Worm (Caenorhabditis elegans) whole organism, L4/young adult: ENCODE measurements around the gene tbb-1.

Experiments used
- W03F9.2 ChIP-seq: fragments of 150-350 bp; optimal IDR thresholded peaks from 2 replicates; lab custom pipeline; 2014; ENCODE audit warnings: missing biosample characterization, missing genetic modification characterization
- dao-5 ChIP-seq: sonication (generic microtip); optimal IDR thresholded peaks from 2 replicates; lab custom pipeline; 2016; ENCODE audit warnings: missing genotype, missing genetic modification characterization, moderate library complexity, missing compliant biosample characterization

DNA sequence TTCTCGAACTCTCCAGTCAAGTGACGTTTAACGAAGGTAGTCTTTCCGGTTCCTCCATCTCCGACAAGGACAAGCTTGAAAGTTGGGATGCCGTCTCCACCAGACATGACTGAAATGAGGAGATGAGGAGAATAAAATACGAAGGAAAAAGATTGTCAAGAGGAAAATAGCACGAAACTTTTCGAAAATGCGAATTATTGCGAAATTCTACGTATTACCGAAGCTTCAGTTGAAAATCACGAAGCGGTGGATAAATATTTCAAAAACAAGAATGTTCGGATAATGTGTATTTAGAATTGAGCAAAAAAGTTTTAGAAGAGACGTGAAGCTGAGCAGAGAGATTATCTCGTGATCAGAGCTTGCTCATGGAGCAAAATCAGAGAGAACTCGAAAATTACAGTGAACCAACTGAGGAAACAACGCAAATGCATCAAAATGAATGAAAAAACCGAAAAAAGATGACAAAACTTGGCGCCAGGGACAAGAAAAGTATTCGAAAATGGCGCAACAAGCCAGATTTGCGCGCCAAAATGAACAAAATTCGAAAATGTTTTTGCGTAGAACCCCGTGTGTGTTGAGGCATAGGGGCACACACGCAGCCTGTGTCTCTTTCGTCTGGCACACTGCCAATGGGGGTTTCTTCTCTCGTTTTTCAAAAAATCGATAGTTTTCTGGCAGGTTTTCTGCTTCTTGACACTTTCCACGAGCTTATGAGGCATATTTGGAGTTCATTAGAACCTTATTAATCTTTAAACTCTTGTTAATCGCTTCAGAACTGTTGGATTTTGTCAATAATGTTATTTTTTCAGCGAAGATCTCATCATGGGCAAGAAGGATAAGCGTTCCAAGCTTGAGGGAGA, 5.6 kb upstream of the tbb-1 start, which contains the start of the genes ran-1 and dkc-1:
- TF ChIP-seq dao-5 (tag; lab: Kevin White, UChicago) (no peak), W03F9.2 (tag; lab: Kevin White, UChicago) (peak; percentile 87)
